Fruit fly (Drosophila melanogaster): Measurements from ENCODE around the gene CG12237.

- TF ChIP-seq cnc (optimal IDR thresholded peaks at IDR 0.05) (no peak), tj (GFP tag; optimal IDR thresholded peaks at IDR 0.05) (no peak), CG33017 (tag; optimal IDR thresholded peaks at IDR 0.05) (no peak), Mnt (GFP tag; optimal IDR thresholded peaks at IDR 0.05) (no peak)
Observed at dm6 chrX:19611226-19611625, 31.4 kb downstream of the CG12237 start, which contains the start of the genes Shawn and Tyler.
